Fruit fly (Drosophila melanogaster) whole organism, embryonic: ENCODE measurements around the gene CG34008.
A peak's percentile ranks its signal among the peaks of the same experiment; 100 is the strongest.

Source experiments
- Atf-2 ChIP-seq: fragments of 200-800 bp; sonication (Bioruptor generic); optimal IDR thresholded peaks from 2 replicates; lab custom pipeline; 2016; ENCODE audit warnings: missing biosample characterization, missing genetic modification characterization
- B-H2 ChIP-seq: fragments of 200-800 bp; sonication (Bioruptor generic); optimal IDR thresholded peaks from 2 replicates; lab custom pipeline; 2018; ENCODE audit warnings: missing biosample characterization, mild to moderate bottlenecking, missing genetic modification characterization
- CG1024 ChIP-seq: fragments of 200-800 bp; sonication (Bioruptor generic); IDR thresholded peaks from 2 replicates; pipeline ENCODE4 v1.3.6; 2022; ENCODE audit warnings: missing biosample characterization, missing genetic modification characterization
- CG11398 ChIP-seq: fragments of 200-800 bp; sonication (Bioruptor generic); optimal IDR thresholded peaks from 2 replicates; lab custom pipeline; 2016; ENCODE audit warnings: missing biosample characterization, missing genetic modification characterization
- CG11723 ChIP-seq: fragments of 200-800 bp; sonication (Bioruptor generic); optimal IDR thresholded peaks from 2 replicates; lab custom pipeline; 2017; ENCODE audit warnings: missing biosample characterization, mild to moderate bottlenecking, missing genetic modification characterization
- CG12155 ChIP-seq: fragments of 200-800 bp; sonication (Bioruptor generic); optimal IDR thresholded peaks from 3 replicates; lab custom pipeline; 2016; ENCODE audit warnings: missing biosample characterization, missing genetic modification characterization
- CG14050 ChIP-seq: fragments of 200-800 bp; sonication (Bioruptor generic); IDR thresholded peaks from 3 replicates; pipeline ENCODE4 v1.3.6; 2022; ENCODE audit warnings: missing biosample characterization, missing genetic modification characterization
- CG15479 ChIP-seq: fragments of 200-800 bp; sonication (Bioruptor generic); optimal IDR thresholded peaks from 3 replicates; lab custom pipeline; 2019; ENCODE audit warnings: missing biosample characterization, mild to moderate bottlenecking, missing genetic modification characterization, moderate library complexity
- CG15601 ChIP-seq: fragments of 200-800 bp; sonication (Bioruptor generic); optimal IDR thresholded peaks from 3 replicates; lab custom pipeline; 2019; ENCODE audit warnings: missing biosample characterization, mild to moderate bottlenecking, missing genetic modification characterization, moderate library complexity
- CG16815 ChIP-seq: fragments of 200-800 bp; sonication (Bioruptor generic); optimal IDR thresholded peaks from 3 replicates; lab custom pipeline; 2017; ENCODE audit warnings: missing biosample characterization, mild to moderate bottlenecking, missing genetic modification characterization
- CG1832 ChIP-seq: fragments of 200-800 bp; sonication (Bioruptor generic); optimal IDR thresholded peaks from 2 replicates; lab custom pipeline; 2017; ENCODE audit warnings: missing biosample characterization, mild to moderate bottlenecking, missing genetic modification characterization, inconsistent platforms
- CG4360 ChIP-seq: fragments of 200-800 bp; sonication (Bioruptor generic); IDR thresholded peaks from 2 replicates; pipeline ENCODE4 v1.3.6; 2022; ENCODE audit warnings: missing biosample characterization, missing genetic modification characterization
- CG43689 ChIP-seq: fragments of 200-800 bp; sonication (Bioruptor generic); IDR thresholded peaks from 2 replicates; pipeline ENCODE4 v1.3.6; 2022; ENCODE audit warnings: missing biosample characterization, missing genetic modification characterization
- CG4854 ChIP-seq: fragments of 200-800 bp; sonication (Bioruptor generic); optimal IDR thresholded peaks from 2 replicates; lab custom pipeline; 2016; ENCODE audit warnings: missing biosample characterization, missing genetic modification characterization, inconsistent platforms
- CG7786 ChIP-seq: fragments of 200-800 bp; sonication (Bioruptor generic); optimal IDR thresholded peaks from 2 replicates; lab custom pipeline; 2016; ENCODE audit warnings: missing biosample characterization, missing genetic modification characterization
- Dfd ChIP-seq, 2 experiments: fragments of >200 bp; optimal IDR thresholded peaks; 2 replicates each; lab custom pipeline; 2017; ENCODE audit warnings: missing biosample characterization in 2 of 2, missing genetic modification characterization in 2 of 2
- E2f1 ChIP-seq: fragments of 200-800 bp; sonication (Bioruptor generic); IDR thresholded peaks from 2 replicates; pipeline ENCODE4 v1.3.6; 2022; ENCODE audit warnings: missing biosample characterization, missing genetic modification characterization
- Ets97D ChIP-seq: fragments of 200-800 bp; sonication (Bioruptor generic); optimal IDR thresholded peaks from 3 replicates; lab custom pipeline; 2016; ENCODE audit warnings: missing biosample characterization, missing genetic modification characterization
- Fer1 ChIP-seq: fragments of 200-800 bp; sonication (Bioruptor generic); optimal IDR thresholded peaks from 2 replicates; lab custom pipeline; 2017; ENCODE audit warnings: missing biosample characterization, mild to moderate bottlenecking, missing genetic modification characterization
- Hand ChIP-seq: fragments of 200-800 bp; sonication (Bioruptor generic); optimal IDR thresholded peaks from 2 replicates; lab custom pipeline; 2017; ENCODE audit warnings: mild to moderate bottlenecking, missing biosample characterization, missing genetic modification reagents, missing genetic modification characterization
- Hr51 ChIP-seq, 2 experiments: fragments of 200-800 bp; sonication (Bioruptor generic); optimal IDR thresholded peaks; 2 replicates in 1 of 2; 3 replicates in 1 of 2; lab custom pipeline; 2016 to 2018; ENCODE audit warnings: missing biosample characterization in 2 of 2, missing genetic modification characterization in 2 of 2, mild to moderate bottlenecking in 1 of 2, moderate library complexity in 1 of 2
- Lpt ChIP-seq: fragments of >200 bp; optimal IDR thresholded peaks from 2 replicates; lab custom pipeline; 2018; ENCODE audit warnings: missing biosample characterization, missing genetic modification characterization
- Meics ChIP-seq: fragments of 200-800 bp; sonication (Bioruptor generic); optimal IDR thresholded peaks from 2 replicates; lab custom pipeline; 2017; ENCODE audit warnings: missing biosample characterization, mild to moderate bottlenecking, missing genetic modification characterization
- Myb ChIP-seq: fragments of 200-800 bp; sonication (Bioruptor generic); optimal IDR thresholded peaks from 2 replicates; lab custom pipeline; 2016; ENCODE audit warnings: missing biosample characterization, missing genetic modification characterization
- Nf-YA ChIP-seq: fragments of 200-800 bp; sonication (Bioruptor generic); IDR thresholded peaks from 2 replicates; pipeline ENCODE4 v1.3.6; 2022; ENCODE audit warnings: missing biosample characterization, missing genetic modification characterization
- NfI ChIP-seq: fragments of 200-800 bp; sonication (Bioruptor generic); optimal IDR thresholded peaks from 3 replicates; lab custom pipeline; 2018; ENCODE audit warnings: missing biosample characterization, mild to moderate bottlenecking, missing genetic modification characterization, moderate library complexity
- Opbp ChIP-seq: fragments of 200-800 bp; sonication (Bioruptor generic); IDR thresholded peaks from 3 replicates; pipeline ENCODE4 v1.3.6; 2022; ENCODE audit warnings: missing biosample characterization, missing genetic modification characterization; ENCODE audit not compliant: partially characterized antibody
- Rx ChIP-seq: fragments of 200-800 bp; sonication (Bioruptor generic); IDR thresholded peaks from 2 replicates; pipeline ENCODE4 v1.3.6; 2022; ENCODE audit warnings: missing biosample characterization, missing genetic modification characterization
- Stat92E ChIP-seq, 3 experiments: fragments of >200 bp in 2 of 3; fragments of 200-800 bp in 1 of 3; sonication (Bioruptor generic) in 1 of 3; optimal IDR thresholded peaks; 2 replicates each; lab custom pipeline; 2017 to 2019; ENCODE audit warnings: missing biosample characterization in 3 of 3, missing genetic modification characterization in 3 of 3, mild to moderate bottlenecking in 1 of 3, moderate library complexity in 1 of 3
- ac ChIP-seq: fragments of 200-800 bp; sonication (Bioruptor generic); optimal IDR thresholded peaks from 3 replicates; lab custom pipeline; 2017; ENCODE audit warnings: missing biosample characterization, mild to moderate bottlenecking, missing genetic modification characterization
- ara ChIP-seq: fragments of 200-800 bp; sonication (Bioruptor generic); IDR thresholded peaks from 2 replicates; pipeline ENCODE4 v1.3.6; 2022; ENCODE audit warnings: missing biosample characterization, missing genetic modification characterization
- az2 ChIP-seq: fragments of 200-800 bp; sonication (Bioruptor generic); optimal IDR thresholded peaks from 3 replicates; lab custom pipeline; 2016; ENCODE audit warnings: missing biosample characterization, missing genetic modification characterization
- disco-r ChIP-seq: fragments of 200-800 bp; sonication (Bioruptor generic); optimal IDR thresholded peaks from 2 replicates; lab custom pipeline; 2016; ENCODE audit warnings: missing biosample characterization, missing genetic modification characterization
- ftz-f1 ChIP-seq: fragments of 200-800 bp; sonication (Bioruptor generic); optimal IDR thresholded peaks from 2 replicates; lab custom pipeline; 2016; ENCODE audit warnings: missing biosample characterization, missing genetic modification characterization
- gfzf ChIP-seq: fragments of 200-800 bp; sonication (Bioruptor generic); optimal IDR thresholded peaks from 2 replicates; lab custom pipeline; 2016; ENCODE audit warnings: missing biosample characterization, mild to moderate bottlenecking, missing genetic modification characterization, moderate library complexity
- grn ChIP-seq: fragments of 200-800 bp; sonication (Bioruptor generic); optimal IDR thresholded peaks from 3 replicates; lab custom pipeline; 2017; ENCODE audit warnings: missing biosample characterization, missing genetic modification characterization
- klu ChIP-seq: fragments of 200-800 bp; sonication (Bioruptor generic); IDR thresholded peaks from 2 replicates; pipeline ENCODE4 v1.3.6; 2022; ENCODE audit warnings: missing biosample characterization, missing genetic modification characterization
- lilli ChIP-seq: fragments of 200-800 bp; sonication (Bioruptor generic); optimal IDR thresholded peaks from 3 replicates; lab custom pipeline; 2016; ENCODE audit warnings: missing biosample characterization, missing genetic modification characterization
- luna ChIP-seq: fragments of 200-800 bp; sonication (Bioruptor generic); optimal IDR thresholded peaks from 2 replicates; lab custom pipeline; 2016; ENCODE audit warnings: missing biosample characterization, missing genetic modification characterization
- mld ChIP-seq: fragments of 200-800 bp; sonication (Bioruptor generic); IDR thresholded peaks from 3 replicates; pipeline ENCODE4 v1.3.6; 2022; ENCODE audit warnings: missing biosample characterization, missing genetic modification characterization; ENCODE audit not compliant: partially characterized antibody
- nau ChIP-seq: fragments of 200-800 bp; sonication (Bioruptor generic); optimal IDR thresholded peaks from 3 replicates; lab custom pipeline; 2017; ENCODE audit warnings: missing biosample characterization, mild to moderate bottlenecking, missing genetic modification characterization, missing genetic modification reagents
- nmo ChIP-seq: fragments of 200-800 bp; sonication (Bioruptor generic); optimal IDR thresholded peaks from 2 replicates; lab custom pipeline; 2018; ENCODE audit warnings: missing biosample characterization, mild to moderate bottlenecking, missing genetic modification characterization, moderate library complexity
- onecut ChIP-seq: fragments of 200-800 bp; sonication (Bioruptor generic); IDR thresholded peaks from 2 replicates; pipeline ENCODE4 v1.3.6; 2022; ENCODE audit warnings: missing biosample characterization, missing genetic modification characterization
- sc ChIP-seq, 3 experiments: fragments of >200 bp in 2 of 3; fragments of 200-800 bp in 1 of 3; sonication (Bioruptor generic) in 1 of 3; optimal IDR thresholded peaks; 2 replicates in 2 of 3; 3 replicates in 1 of 3; lab custom pipeline; 2017; ENCODE audit warnings: mild to moderate bottlenecking in 1 of 3, missing biosample characterization in 1 of 3, missing genetic modification characterization in 1 of 3, missing genetic modification reagents in 1 of 3
- sug ChIP-seq: fragments of 200-800 bp; optimal IDR thresholded peaks from 2 replicates; lab custom pipeline; 2019; ENCODE audit warnings: missing biosample characterization, mild to moderate bottlenecking, missing genetic modification characterization, moderate library complexity
- tgo ChIP-seq: fragments of 200-800 bp; sonication (Bioruptor generic); IDR thresholded peaks from 3 replicates; pipeline ENCODE4 v1.3.6; 2022; ENCODE audit warnings: missing biosample characterization, missing genetic modification characterization
- trem ChIP-seq: fragments of 200-800 bp; optimal IDR thresholded peaks from 3 replicates; lab custom pipeline; 2019; ENCODE audit warnings: missing biosample characterization, mild to moderate bottlenecking, missing genetic modification characterization, moderate library complexity
- zfh2 ChIP-seq: fragments of 200-800 bp; sonication (Bioruptor generic); optimal IDR thresholded peaks from 2 replicates; lab custom pipeline; 2016; ENCODE audit warnings: missing biosample characterization, missing genetic modification characterization

The CG34008 gene

DNA sequence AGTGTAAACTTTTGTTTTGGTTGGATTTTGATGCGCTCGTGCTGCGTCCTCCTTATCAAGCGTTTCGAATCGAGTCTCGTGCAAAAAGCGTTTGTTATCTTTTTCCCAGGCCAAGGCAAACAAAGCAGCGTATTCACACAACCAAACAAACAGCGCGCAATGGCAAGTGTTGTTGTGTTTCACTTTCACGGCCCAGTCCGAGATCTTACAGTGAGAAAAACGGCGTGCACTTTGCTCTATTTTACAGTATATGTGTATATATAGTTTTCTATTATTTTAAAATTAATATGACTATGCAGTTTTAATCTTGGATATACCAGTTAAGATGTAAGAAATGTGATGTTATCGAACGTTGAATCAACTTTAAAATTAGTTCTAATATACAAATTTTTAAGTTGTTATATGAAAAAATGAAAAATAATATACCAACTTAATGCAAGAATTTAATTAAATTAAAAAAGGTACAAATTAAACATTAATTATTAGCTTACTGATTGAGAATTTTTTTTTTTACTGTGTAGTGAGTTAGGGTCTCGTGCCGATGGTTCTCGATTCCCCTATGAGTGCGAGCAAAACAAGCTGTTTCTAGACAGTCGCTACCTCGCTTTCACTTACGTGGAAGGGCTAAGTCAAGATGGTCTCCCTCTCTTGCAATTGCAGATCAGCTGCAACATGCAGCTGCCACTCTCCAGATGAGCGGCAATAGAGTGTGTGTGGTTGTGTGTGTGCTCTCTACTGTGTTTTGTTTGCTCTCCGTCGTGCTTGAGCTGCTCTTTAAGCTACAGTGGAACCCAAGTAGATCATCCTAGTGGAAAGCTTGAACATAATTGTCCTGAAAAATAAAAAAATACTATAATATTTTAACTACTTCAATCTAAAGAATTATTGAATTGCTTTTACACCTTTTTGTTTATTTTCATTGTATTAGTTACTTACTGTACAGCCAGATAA is 13.1 kb upstream of the CG34008 start (continued):
- peak; percentile 51 for TF ChIP-seq nau
- peak; percentile 87 for TF ChIP-seq CG15479 (GFP tag; lab: Kevin White, UChicago)
- TF ChIP-seq sug (tag; lab: Kevin White, UChicago): peak; percentile 52
- TF ChIP-seq CG11398 (GFP tag; lab: Kevin White, UChicago): no peak
- peak; percentile 68 for TF ChIP-seq CG4360 (GFP tag; lab: Robert Waterston, UW)
- TF ChIP-seq CG14050: peak; percentile 55
- no peak for TF ChIP-seq grn (GFP tag; lab: Kevin White, UChicago)
- peak; percentile 77 for TF ChIP-seq CG12155 (GFP tag; lab: Kevin White, UChicago)
- no peak for TF ChIP-seq Opbp (GFP tag; lab: Robert Waterston, UW)
- TF ChIP-seq B-H2: no peak
- TF ChIP-seq tgo: peak; percentile 84
- peak; percentile 29 for TF ChIP-seq Ets97D
- peak; percentile 59 for TF ChIP-seq CG1832
- peak; percentile 47 for TF ChIP-seq Hand (GFP tag; lab: Kevin White, UChicago)
- 0 out of 2 replicates have a peak, but pooled peaks have one; percentile 32 for TF ChIP-seq Rx (GFP tag; lab: Robert Waterston, UW)
- peak; percentile 40 for TF ChIP-seq lilli
- TF ChIP-seq ftz-f1 (GFP tag; lab: Kevin White, UChicago): no peak
- TF ChIP-seq CG43689 (GFP tag; lab: Robert Waterston, UW): peak; percentile 55; the same call in 1 of the 2 replicates
- TF ChIP-seq Fer1 (GFP tag; lab: Kevin White, UChicago): peak; percentile 85
- no peak for TF ChIP-seq CG4854 (GFP tag; lab: Kevin White, UChicago)
- TF ChIP-seq E2f1 (GFP tag; lab: Robert Waterston, UW): peak; percentile 83
- TF ChIP-seq CG15601 (tag; lab: Kevin White, UChicago): peak; percentile 93
- no peak for TF ChIP-seq zfh2
- TF ChIP-seq ara (GFP tag; lab: Robert Waterston, UW): peak; percentile 55
- no peak for TF ChIP-seq CG7786 (GFP tag; lab: Kevin White, UChicago)
- TF ChIP-seq CG11723 (GFP tag; lab: Kevin White, UChicago): peak; percentile 66
- TF ChIP-seq Hr51 (GFP tag; optimal IDR thresholded peaks at IDR 0.05; lab: Kevin White, UChicago): peak in 1 of 2 experiments; percentile 92
- TF ChIP-seq sc (optimal IDR thresholded peaks at IDR 0.05; lab: Kevin White, UChicago): no peak
- TF ChIP-seq sc (GFP tag; optimal IDR thresholded peaks at IDR 0.05; lab: Kevin White, UChicago): peak; percentile 87
- TF ChIP-seq az2 (GFP tag; lab: Kevin White, UChicago): peak; percentile 84
- no peak for TF ChIP-seq gfzf (GFP tag; lab: Kevin White, UChicago)
- TF ChIP-seq Dfd (GFP tag; optimal IDR thresholded peaks at IDR 0.05; lab: Kevin White, UChicago): no peak
- peak; percentile 91 for TF ChIP-seq ac (GFP tag; lab: Kevin White, UChicago)
- TF ChIP-seq onecut (GFP tag; lab: Robert Waterston, UW): peak; percentile 67
- TF ChIP-seq nmo: peak; percentile 98
- peak; percentile 90 for TF ChIP-seq trem (tag; lab: Kevin White, UChicago)
- TF ChIP-seq NfI: peak; percentile 59
- peak; percentile 87 for TF ChIP-seq Meics (GFP tag; lab: Kevin White, UChicago)
- no peak for TF ChIP-seq disco-r (GFP tag; lab: Kevin White, UChicago)
- TF ChIP-seq CG1024 (GFP tag; lab: Robert Waterston, UW): peak; percentile 49; the same call in 1 of the 2 replicates
- no peak for TF ChIP-seq luna (GFP tag; lab: Kevin White, UChicago)
- peak in 1 of 3 experiments; percentile 88 for TF ChIP-seq Stat92E (GFP tag; optimal IDR thresholded peaks at IDR 0.05; lab: Kevin White, UChicago)
- no peak for TF ChIP-seq Atf-2 (GFP tag; lab: Kevin White, UChicago)
- peak; percentile 65 for TF ChIP-seq Nf-YA (GFP tag; lab: Robert Waterston, UW)
- TF ChIP-seq Myb (GFP tag; lab: Kevin White, UChicago): no peak
- peak; percentile 53 for TF ChIP-seq klu (GFP tag; lab: Robert Waterston, UW)
- TF ChIP-seq CG16815 (GFP tag; lab: Kevin White, UChicago): peak; percentile 89
- TF ChIP-seq mld (GFP tag; lab: Robert Waterston, UW): no peak
- no peak for TF ChIP-seq Lpt
